Worm (Caenorhabditis elegans) whole organism, late embryonic: ENCODE data around the gene taf-7.2.
"Not testable (repeated sequence)": the region's sequence is repeated elsewhere in the genome, so short reads cannot be mapped to it uniquely, and the experiment has no call there.

Experiments
- ceh-6 ChIP-seq: fragments of 200-800 bp; sonication (Bioruptor generic); optimal IDR thresholded peaks from 2 replicates; lab custom pipeline; 2018; ENCODE audit warnings: mild to moderate bottlenecking, missing genetic modification characterization, missing compliant biosample characterization
- elt-2 ChIP-seq: sonication (generic microtip); optimal IDR thresholded peaks from 2 replicates; lab custom pipeline; 2016; ENCODE audit warnings: missing genetic modification reagents, missing genetic modification characterization, missing compliant biosample characterization
- eyg-1 ChIP-seq: sonication (generic microtip); optimal IDR thresholded peaks from 2 replicates; lab custom pipeline; 2016; ENCODE audit warnings: missing genotype, missing genetic modification characterization, missing compliant biosample characterization
- nhr-11 ChIP-seq: fragments of 150-350 bp; optimal IDR thresholded peaks from 2 replicates; lab custom pipeline; 2014; ENCODE audit warnings: missing biosample characterization, missing genetic modification characterization
- pat-9 ChIP-seq: fragments of 200-800 bp; sonication (Bioruptor generic); optimal IDR thresholded peaks from 2 replicates; lab custom pipeline; 2018; ENCODE audit warnings: mild to moderate bottlenecking, missing genetic modification characterization, moderate library complexity, missing compliant biosample characterization
- pha-4 ChIP-seq: fragments of 150-350 bp; optimal IDR thresholded peaks from 2 replicates; lab custom pipeline; 2018; ENCODE audit warnings: missing biosample characterization, missing genetic modification reagents, missing genetic modification characterization

DNA sequence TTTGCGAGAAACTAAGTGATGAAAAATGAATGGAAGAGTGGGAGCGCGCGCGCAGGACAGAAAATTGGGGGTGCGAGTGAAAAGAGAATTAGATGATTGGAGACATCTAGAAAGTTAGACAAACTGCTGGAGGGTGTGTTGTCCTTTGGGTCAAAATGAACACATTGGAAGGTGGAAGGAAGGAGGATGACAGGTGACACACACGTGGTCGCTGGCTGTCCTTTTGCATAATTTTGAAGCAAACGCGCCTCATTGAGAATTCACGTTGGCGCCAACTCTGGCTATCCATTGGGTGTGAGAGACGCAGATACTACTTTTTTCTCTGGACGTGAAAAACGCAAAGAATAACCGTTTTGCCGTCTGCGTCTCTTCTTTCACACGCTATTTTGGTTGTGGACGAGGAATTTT is 7.7 kb downstream of the taf-7.2 start:
- not testable (repeated sequence) for TF ChIP-seq pha-4 (tag; lab: Kevin White, UChicago); eyg-1 (tag; lab: Kevin White, UChicago); ceh-6 (GFP tag; lab: Kevin White, UChicago); elt-2; pat-9 (tag; lab: Kevin White, UChicago); nhr-11 (tag; lab: Kevin White, UChicago)
